Worm (Caenorhabditis elegans) whole organism, late embryonic: ENCODE data around the gene F25E2.2.
A peak's percentile ranks its signal among the peaks of the same experiment; 100 is the strongest.

Experiments
- C08G9.2 ChIP-seq: sonication (generic microtip); optimal IDR thresholded peaks from 2 replicates; lab custom pipeline; 2016; ENCODE audit warnings: mild to moderate bottlenecking, missing genetic modification characterization, moderate library complexity, missing compliant biosample characterization
- C38D4.7 ChIP-seq: fragments of 200-800 bp; sonication (Bioruptor generic); optimal IDR thresholded peaks from 2 replicates; lab custom pipeline; 2018; ENCODE audit warnings: mild to moderate bottlenecking, missing genetic modification characterization, moderate library complexity, missing compliant biosample characterization
- F13H6.1 ChIP-seq: sonication (generic microtip); optimal IDR thresholded peaks from 2 replicates; lab custom pipeline; 2016; ENCODE audit warnings: missing genetic modification characterization, missing compliant biosample characterization
- K02D7.2 ChIP-seq: sonication (generic microtip); optimal IDR thresholded peaks from 2 replicates; lab custom pipeline; 2017; ENCODE audit warnings: mild to moderate bottlenecking, missing genetic modification characterization, missing compliant biosample characterization
- T23F11.4 ChIP-seq: fragments of 200-800 bp; sonication (Bioruptor generic); optimal IDR thresholded peaks from 2 replicates; lab custom pipeline; 2018; ENCODE audit warnings: mild to moderate bottlenecking, missing genetic modification characterization, missing compliant biosample characterization
- Y22D7AL.16 ChIP-seq: sonication (generic microtip); optimal IDR thresholded peaks from 2 replicates; lab custom pipeline; 2016; ENCODE audit warnings: missing genetic modification characterization, missing compliant biosample characterization
- ama-1 ChIP-seq: fragments of 150-350 bp; optimal IDR thresholded peaks from 2 replicates; lab custom pipeline; 2014
- ceh-14 ChIP-seq: sonication (generic microtip); optimal IDR thresholded peaks from 2 replicates; lab custom pipeline; 2016; ENCODE audit warnings: missing genotype, missing genetic modification characterization, missing compliant biosample characterization
- ceh-18 ChIP-seq: sonication (generic microtip); optimal IDR thresholded peaks from 2 replicates; lab custom pipeline; 2016; ENCODE audit warnings: missing genetic modification characterization, missing compliant biosample characterization
- ceh-19 ChIP-seq: fragments of 200-800 bp; sonication (Bioruptor generic); optimal IDR thresholded peaks from 2 replicates; lab custom pipeline; 2018; ENCODE audit warnings: mild to moderate bottlenecking, missing genetic modification characterization, missing compliant biosample characterization
- ceh-22 ChIP-seq: sonication (generic microtip); optimal IDR thresholded peaks from 2 replicates; lab custom pipeline; 2017; ENCODE audit warnings: missing biosample characterization, missing genetic modification characterization
- ceh-31 ChIP-seq: sonication (generic microtip); optimal IDR thresholded peaks from 2 replicates; lab custom pipeline; 2016; ENCODE audit warnings: missing genetic modification characterization, missing compliant biosample characterization
- ceh-34 ChIP-seq: sonication (generic microtip); optimal IDR thresholded peaks from 2 replicates; lab custom pipeline; 2016; ENCODE audit warnings: mild to moderate bottlenecking, missing genetic modification characterization, missing compliant biosample characterization
- ceh-45 ChIP-seq: fragments of 200-800 bp; sonication (Bioruptor generic); IDR thresholded peaks from 2 replicates; pipeline ENCODE4 v1.3.6; 2022; ENCODE audit warnings: missing genetic modification reagents, missing genetic modification characterization, missing compliant biosample characterization
- ceh-6 ChIP-seq: fragments of 200-800 bp; sonication (Bioruptor generic); optimal IDR thresholded peaks from 2 replicates; lab custom pipeline; 2018; ENCODE audit warnings: mild to moderate bottlenecking, missing genetic modification characterization, missing compliant biosample characterization
- ceh-9 ChIP-seq: sonication (generic microtip); optimal IDR thresholded peaks from 2 replicates; lab custom pipeline; 2016; ENCODE audit warnings: mild to moderate bottlenecking, missing genetic modification characterization, inconsistent platforms, missing compliant biosample characterization
- che-1 ChIP-seq: sonication (generic microtip); optimal IDR thresholded peaks from 2 replicates; lab custom pipeline; 2016; ENCODE audit warnings: mild to moderate bottlenecking, missing genetic modification characterization, missing compliant biosample characterization
- dmd-4 ChIP-seq: sonication (generic microtip); optimal IDR thresholded peaks from 2 replicates; lab custom pipeline; 2016; ENCODE audit warnings: borderline replicate concordance, missing genetic modification characterization, missing compliant biosample characterization
- dve-1 ChIP-seq: sonication (generic microtip); optimal IDR thresholded peaks from 2 replicates; lab custom pipeline; 2017; ENCODE audit warnings: antibody characterized with exemption, mild to moderate bottlenecking, missing genetic modification characterization, missing compliant biosample characterization
- elt-2 ChIP-seq: sonication (generic microtip); optimal IDR thresholded peaks from 2 replicates; lab custom pipeline; 2016; ENCODE audit warnings: missing genetic modification reagents, missing genetic modification characterization, missing compliant biosample characterization
- elt-4 ChIP-seq: sonication (generic microtip); optimal IDR thresholded peaks from 2 replicates; lab custom pipeline; 2016; ENCODE audit warnings: missing genetic modification characterization, missing compliant biosample characterization
- ets-4 ChIP-seq: sonication (generic microtip); optimal IDR thresholded peaks from 2 replicates; lab custom pipeline; 2016; ENCODE audit warnings: missing genetic modification characterization, missing compliant biosample characterization
- eyg-1 ChIP-seq: sonication (generic microtip); optimal IDR thresholded peaks from 2 replicates; lab custom pipeline; 2016; ENCODE audit warnings: missing genotype, missing genetic modification characterization, missing compliant biosample characterization
- fkh-10 ChIP-seq: fragments of 150-350 bp; optimal IDR thresholded peaks from 2 replicates; lab custom pipeline; 2014; ENCODE audit warnings: missing biosample characterization, missing genetic modification reagents, missing genetic modification characterization
- fkh-6 ChIP-seq: sonication (generic microtip); optimal IDR thresholded peaks from 2 replicates; lab custom pipeline; 2016; ENCODE audit warnings: missing genetic modification characterization, missing compliant biosample characterization
- hlh-15 ChIP-seq: sonication (generic microtip); optimal IDR thresholded peaks from 2 replicates; lab custom pipeline; 2016; ENCODE audit warnings: missing genetic modification characterization, missing compliant biosample characterization
- hlh-30 ChIP-seq: sonication (generic microtip); optimal IDR thresholded peaks from 2 replicates; lab custom pipeline; 2017; ENCODE audit warnings: antibody characterized with exemption, missing genetic modification characterization, missing compliant biosample characterization; ENCODE audit not compliant: insufficient read depth
- hlh-8 ChIP-seq: sonication (generic microtip); optimal IDR thresholded peaks from 2 replicates; lab custom pipeline; 2016; ENCODE audit warnings: missing genotype, missing genetic modification characterization, missing compliant biosample characterization
- lim-6 ChIP-seq: sonication (generic microtip); optimal IDR thresholded peaks from 2 replicates; lab custom pipeline; 2016; ENCODE audit warnings: missing genetic modification characterization, missing compliant biosample characterization
- lin-11 ChIP-seq: fragments of 200-800 bp; sonication (Bioruptor generic); optimal IDR thresholded peaks from 2 replicates; lab custom pipeline; 2018; ENCODE audit warnings: mild to moderate bottlenecking, missing genetic modification characterization, missing compliant biosample characterization
- madf-2 ChIP-seq: sonication (generic microtip); optimal IDR thresholded peaks from 2 replicates; lab custom pipeline; 2017; ENCODE audit warnings: missing genetic modification characterization, missing compliant biosample characterization
- mec-3 ChIP-seq: sonication (generic microtip); optimal IDR thresholded peaks from 2 replicates; lab custom pipeline; 2016; ENCODE audit warnings: borderline replicate concordance, missing genetic modification characterization, missing compliant biosample characterization
- nhr-11 ChIP-seq: fragments of 150-350 bp; optimal IDR thresholded peaks from 2 replicates; lab custom pipeline; 2014; ENCODE audit warnings: missing biosample characterization, missing genetic modification characterization
- nhr-232 ChIP-seq: sonication (generic microtip); optimal IDR thresholded peaks from 2 replicates; lab custom pipeline; 2016; ENCODE audit warnings: missing genetic modification characterization, missing compliant biosample characterization
- npax-4 ChIP-seq: sonication (generic microtip); optimal IDR thresholded peaks from 2 replicates; lab custom pipeline; 2016; ENCODE audit warnings: missing genetic modification characterization, missing compliant biosample characterization
- pag-3 ChIP-seq: sonication (generic microtip); optimal IDR thresholded peaks from 2 replicates; lab custom pipeline; 2016; ENCODE audit warnings: missing compliant biosample characterization, missing genetic modification characterization, borderline replicate concordance
- pat-9 ChIP-seq: fragments of 200-800 bp; sonication (Bioruptor generic); optimal IDR thresholded peaks from 2 replicates; lab custom pipeline; 2018; ENCODE audit warnings: mild to moderate bottlenecking, missing genetic modification characterization, moderate library complexity, missing compliant biosample characterization
- pax-1 ChIP-seq: fragments of 150-350 bp; optimal IDR thresholded peaks from 2 replicates; lab custom pipeline; 2014; ENCODE audit warnings: missing biosample characterization, missing genetic modification characterization
- pha-2 ChIP-seq: sonication (generic microtip); optimal IDR thresholded peaks from 2 replicates; lab custom pipeline; 2017; ENCODE audit warnings: mild to moderate bottlenecking, missing genetic modification characterization, missing compliant biosample characterization
- pha-4 ChIP-seq: fragments of 150-350 bp; optimal IDR thresholded peaks from 2 replicates; lab custom pipeline; 2018; ENCODE audit warnings: missing biosample characterization, missing genetic modification reagents, missing genetic modification characterization
- pqm-1 ChIP-seq: sonication (generic microtip); optimal IDR thresholded peaks from 2 replicates; lab custom pipeline; 2016; ENCODE audit warnings: missing genetic modification characterization, missing compliant biosample characterization
- pros-1 ChIP-seq: fragments of 150-350 bp; optimal IDR thresholded peaks from 2 replicates; lab custom pipeline; 2014; ENCODE audit warnings: missing biosample characterization, missing genetic modification reagents, missing genetic modification characterization
- rnt-1 ChIP-seq: sonication (generic microtip); optimal IDR thresholded peaks from 2 replicates; lab custom pipeline; 2016; ENCODE audit warnings: missing genetic modification characterization, missing compliant biosample characterization
- sdc-2 ChIP-seq: sonication (generic microtip); optimal IDR thresholded peaks from 2 replicates; lab custom pipeline; 2016; ENCODE audit warnings: missing genotype, missing genetic modification characterization, missing compliant biosample characterization
- sox-2 ChIP-seq: fragments of 200-800 bp; sonication (Bioruptor generic); IDR thresholded peaks from 2 replicates; pipeline ENCODE4 v1.3.6; 2022; ENCODE audit warnings: missing genetic modification reagents, missing genetic modification characterization, missing compliant biosample characterization
- syd-9 ChIP-seq: sonication (generic microtip); optimal IDR thresholded peaks from 2 replicates; lab custom pipeline; 2016; ENCODE audit warnings: mild to moderate bottlenecking, missing genetic modification characterization, moderate library complexity, missing compliant biosample characterization
- tbx-2 ChIP-seq: sonication (generic microtip); optimal IDR thresholded peaks from 2 replicates; lab custom pipeline; 2016; ENCODE audit warnings: missing genetic modification characterization, missing compliant biosample characterization
- ttx-3 ChIP-seq: sonication (generic microtip); optimal IDR thresholded peaks from 2 replicates; lab custom pipeline; 2016; ENCODE audit warnings: missing genetic modification reagents, missing genetic modification characterization, missing compliant biosample characterization
- unc-3 ChIP-seq, 2 experiments: fragments of 200-800 bp in 1 of 2; sonication (Bioruptor generic) in 1 of 2; sonication (generic microtip) in 1 of 2; conservative IDR thresholded peaks in 1 of 2; optimal IDR thresholded peaks in 1 of 2; 2 replicates each; pipeline versions ENCODE4 v1.3.6 to Lab custom; 2016 to 2022; ENCODE audit warnings: missing compliant biosample characterization in 2 of 2, missing genetic modification characterization in 2 of 2, missing genetic modification reagents in 1 of 2
- unc-55 ChIP-seq: sonication (generic microtip); optimal IDR thresholded peaks from 2 replicates; lab custom pipeline; 2017; ENCODE audit warnings: missing biosample characterization, missing genetic modification reagents, missing genetic modification characterization
- unc-86 ChIP-seq: sonication (generic microtip); optimal IDR thresholded peaks from 2 replicates; lab custom pipeline; 2016; ENCODE audit warnings: missing genetic modification characterization, missing compliant biosample characterization
- zip-5 ChIP-seq: sonication (generic microtip); optimal IDR thresholded peaks from 2 replicates; lab custom pipeline; 2016; ENCODE audit warnings: missing genetic modification characterization, missing compliant biosample characterization
- ztf-16 ChIP-seq: sonication (generic microtip); optimal IDR thresholded peaks from 2 replicates; lab custom pipeline; 2017; ENCODE audit warnings: missing genetic modification characterization, missing compliant biosample characterization

The F25E2.2 gene

ce11 chrX:768061-768646 is 42.4 kb downstream of the F25E2.2 start, which contains the start of the genes trap-2 and ile-2:
TSS of gene trap-2 (minus strand) at chrX:768069.
TSS of gene ile-2 (plus strand) at chrX:768596.
- TF ChIP-seq pqm-1 (tag; lab: Kevin White, UChicago) = peak; percentile 18
- TF ChIP-seq elt-4 = no peak
- TF ChIP-seq ceh-18 (tag; lab: Kevin White, UChicago) = peak; percentile 62
- TF ChIP-seq lim-6 (tag; lab: Kevin White, UChicago) = no peak
- no peak for TF ChIP-seq ama-1 (lab: Kevin White, UChicago)
- peak; percentile 43 for TF ChIP-seq pat-9 (tag; lab: Kevin White, UChicago)
- TF ChIP-seq eyg-1 = no peak
- no peak for TF ChIP-seq T23F11.4
- no peak for TF ChIP-seq ceh-9 (tag; lab: Kevin White, UChicago)
- TF ChIP-seq npax-4 = no peak
- peak; percentile 64 for TF ChIP-seq dve-1 (tag; lab: Kevin White, UChicago)
- no peak for TF ChIP-seq C08G9.2 (tag; lab: Kevin White, UChicago)
- no peak for TF ChIP-seq madf-2 (tag; lab: Kevin White, UChicago)
- no peak for TF ChIP-seq zip-5
- TF ChIP-seq hlh-30 (tag; lab: Kevin White, UChicago) = peak; percentile 76
- no peak for TF ChIP-seq che-1 (tag; lab: Kevin White, UChicago)
- no peak for TF ChIP-seq nhr-232 (tag; lab: Kevin White, UChicago)
- no peak for TF ChIP-seq ceh-19
- peak; percentile 36 for TF ChIP-seq ztf-16 (tag; lab: Kevin White, UChicago)
- TF ChIP-seq pax-1 (tag; lab: Kevin White, UChicago) = no peak
- TF ChIP-seq pha-2 (tag; lab: Kevin White, UChicago) = peak; percentile 59
- peak; percentile 45 for TF ChIP-seq rnt-1 (tag; lab: Kevin White, UChicago)
- no peak for TF ChIP-seq pag-3
- TF ChIP-seq sdc-2 (tag; lab: Kevin White, UChicago) = peak; percentile 92
- TF ChIP-seq unc-55 (GFP tag; lab: Kevin White, UChicago) = peak; percentile 66
- no peak for TF ChIP-seq lin-11 (tag; lab: Kevin White, UChicago)
- no peak for TF ChIP-seq C38D4.7 (GFP tag; lab: Kevin White, UChicago)
- TF ChIP-seq nhr-11 (tag; lab: Kevin White, UChicago) = no peak
- peak; percentile 83 for TF ChIP-seq ceh-31
- peak; percentile 15 for TF ChIP-seq ets-4 (tag; lab: Kevin White, UChicago)
- TF ChIP-seq dmd-4 (tag; lab: Kevin White, UChicago) = no peak
- no peak for TF ChIP-seq Y22D7AL.16 (tag; lab: Kevin White, UChicago)
- TF ChIP-seq fkh-10 (GFP tag; lab: Kevin White, UChicago) = no peak
- TF ChIP-seq unc-3 (GFP tag; conservative IDR thresholded peaks at IDR 0.05; lab: Robert Waterston, UW) = no peak
- TF ChIP-seq unc-3 (tag; optimal IDR thresholded peaks at IDR 0.05; lab: Kevin White, UChicago) = no peak
- TF ChIP-seq fkh-6 = no peak
- no peak for TF ChIP-seq ceh-45
- peak; percentile 69 for TF ChIP-seq ceh-34
- no peak for TF ChIP-seq unc-86 (tag; lab: Kevin White, UChicago)
- TF ChIP-seq ceh-6 (GFP tag; lab: Kevin White, UChicago) = no peak
- TF ChIP-seq K02D7.2 (tag; lab: Kevin White, UChicago) = no peak
- TF ChIP-seq F13H6.1 (tag; lab: Kevin White, UChicago) = no peak
- peak; percentile 89 for TF ChIP-seq tbx-2 (tag; lab: Kevin White, UChicago)
- peak; percentile 19 for TF ChIP-seq hlh-15 (tag; lab: Kevin White, UChicago)
- peak; percentile 70 for TF ChIP-seq ceh-14 (tag; lab: Kevin White, UChicago)
- no peak for TF ChIP-seq hlh-8
- peak; percentile 48 for TF ChIP-seq elt-2
- no peak for TF ChIP-seq pha-4 (tag; lab: Kevin White, UChicago)
- peak; percentile 7 for TF ChIP-seq ttx-3
- peak; percentile 53 for TF ChIP-seq syd-9
- TF ChIP-seq ceh-22 (tag; lab: Kevin White, UChicago) = peak; percentile 25
- peak; percentile 22; the same call in 1 of the 2 replicates for TF ChIP-seq sox-2 (GFP tag; lab: Robert Waterston, UW)
- no peak for TF ChIP-seq mec-3
- TF ChIP-seq pros-1 (tag; lab: Kevin White, UChicago) = peak; percentile 67
